Fruit fly (Drosophila melanogaster) whole organism, embryonic: ENCODE data around the gene CG13947.

Experiments used
- Atf-2 ChIP-seq: fragments of 200-800 bp; sonication (Bioruptor generic); optimal IDR thresholded peaks from 2 replicates; lab custom pipeline; 2016; ENCODE audit warnings: missing biosample characterization, missing genetic modification characterization
- Atf6 ChIP-seq: fragments of 200-800 bp; sonication (Bioruptor generic); IDR thresholded peaks from 2 replicates; pipeline ENCODE4 v1.3.6; 2022; ENCODE audit warnings: missing biosample characterization, missing genetic modification characterization
- B-H2 ChIP-seq: fragments of 200-800 bp; sonication (Bioruptor generic); optimal IDR thresholded peaks from 2 replicates; lab custom pipeline; 2018; ENCODE audit warnings: missing biosample characterization, mild to moderate bottlenecking, missing genetic modification characterization
- CG12659 ChIP-seq: fragments of 200-800 bp; sonication (Bioruptor generic); optimal IDR thresholded peaks from 3 replicates; lab custom pipeline; 2017; ENCODE audit warnings: mild to moderate bottlenecking, missing biosample characterization, missing genetic modification reagents, missing genetic modification characterization
- CG14667 ChIP-seq: fragments of 200-800 bp; sonication (Bioruptor generic); IDR thresholded peaks from 2 replicates; pipeline ENCODE4 v1.3.6; 2022; ENCODE audit warnings: missing biosample characterization, missing genetic modification characterization
- CG15269 ChIP-seq: fragments of 200-800 bp; sonication (Bioruptor generic); optimal IDR thresholded peaks from 2 replicates; lab custom pipeline; 2018; ENCODE audit warnings: missing biosample characterization, mild to moderate bottlenecking, missing genetic modification characterization, moderate library complexity
- CG1792 ChIP-seq: fragments of 200-800 bp; sonication (Bioruptor generic); optimal IDR thresholded peaks from 2 replicates; lab custom pipeline; 2016; ENCODE audit warnings: missing biosample characterization, missing genetic modification characterization
- CG18262 ChIP-seq: fragments of 200-800 bp; optimal IDR thresholded peaks from 3 replicates; lab custom pipeline; 2019; ENCODE audit warnings: missing biosample characterization, mild to moderate bottlenecking, missing genetic modification characterization, moderate library complexity
- CG2202 ChIP-seq: fragments of 200-800 bp; sonication (Bioruptor generic); optimal IDR thresholded peaks from 2 replicates; lab custom pipeline; 2018; ENCODE audit warnings: missing biosample characterization, mild to moderate bottlenecking, missing genetic modification characterization
- CG30020 ChIP-seq: fragments of 200-800 bp; optimal IDR thresholded peaks from 2 replicates; lab custom pipeline; 2019; ENCODE audit warnings: missing biosample characterization, mild to moderate bottlenecking, missing genetic modification characterization, moderate library complexity
- CG3065 ChIP-seq: fragments of 200-800 bp; sonication (Bioruptor generic); optimal IDR thresholded peaks from 2 replicates; lab custom pipeline; 2016; ENCODE audit warnings: missing biosample characterization, missing genetic modification characterization
- CG31224 ChIP-seq: fragments of 200-800 bp; sonication (Bioruptor generic); IDR thresholded peaks from 2 replicates; pipeline ENCODE4 v1.3.6; 2022; ENCODE audit warnings: missing biosample characterization, missing genetic modification characterization
- CG32532 ChIP-seq: fragments of 200-800 bp; sonication (Bioruptor generic); IDR thresholded peaks from 2 replicates; pipeline ENCODE4 v1.3.6; 2022; ENCODE audit warnings: missing biosample characterization, missing genetic modification characterization
- CG8281 ChIP-seq: fragments of 200-800 bp; sonication (Bioruptor generic); optimal IDR thresholded peaks from 2 replicates; lab custom pipeline; 2018; ENCODE audit warnings: missing biosample characterization, mild to moderate bottlenecking, missing genetic modification characterization, moderate library complexity
- CG9437 ChIP-seq: fragments of 200-800 bp; sonication (Bioruptor generic); optimal IDR thresholded peaks from 2 replicates; lab custom pipeline; 2018; ENCODE audit warnings: missing biosample characterization, mild to moderate bottlenecking, missing genetic modification characterization
- CG9932 ChIP-seq: fragments of 200-800 bp; sonication (Bioruptor generic); IDR thresholded peaks from 2 replicates; pipeline ENCODE4 v1.3.6; 2022; ENCODE audit warnings: missing biosample characterization, missing genetic modification characterization
- Doc2 ChIP-seq: fragments of 200-800 bp; sonication (Bioruptor generic); IDR thresholded peaks from 2 replicates; pipeline ENCODE4 v1.3.6; 2022; ENCODE audit warnings: missing biosample characterization, missing genetic modification characterization
- Dref ChIP-seq: fragments of 200-800 bp; sonication (Bioruptor generic); IDR thresholded peaks from 2 replicates; pipeline ENCODE4 v1.3.6; 2022; ENCODE audit warnings: missing biosample characterization, missing genetic modification characterization
- Drgx ChIP-seq: fragments of 200-800 bp; sonication (Bioruptor generic); IDR thresholded peaks from 2 replicates; pipeline ENCODE4 v1.3.6; 2022; ENCODE audit warnings: missing biosample characterization, missing genetic modification characterization
- E2f2 ChIP-seq: fragments of 200-800 bp; sonication (Bioruptor generic); IDR thresholded peaks from 2 replicates; pipeline ENCODE4 v1.3.6; 2022; ENCODE audit warnings: missing biosample characterization, missing genetic modification characterization
- Ets65A ChIP-seq: fragments of 200-800 bp; sonication (Bioruptor generic); peaks from one replicate; lab custom pipeline; 2016; ENCODE audit warnings: missing biosample characterization, missing genetic modification characterization
- Gug ChIP-seq: fragments of 200-800 bp; sonication (Bioruptor generic); IDR thresholded peaks from 4 replicates; pipeline ENCODE4 v1.3.6; 2022; ENCODE audit warnings: missing biosample characterization, missing genetic modification characterization
- HLH54F ChIP-seq: fragments of 200-800 bp; sonication (Bioruptor generic); optimal IDR thresholded peaks from 3 replicates; lab custom pipeline; 2016; ENCODE audit warnings: missing biosample characterization, missing genetic modification characterization
- Hr78 ChIP-seq, 2 experiments: fragments of 200-800 bp in 1 of 2; fragments of >200 bp in 1 of 2; sonication (Bioruptor generic) in 1 of 2; optimal IDR thresholded peaks; 2 replicates each; lab custom pipeline; 2017 to 2019; ENCODE audit warnings: missing biosample characterization in 2 of 2, missing genetic modification characterization in 2 of 2, mild to moderate bottlenecking in 1 of 2, moderate library complexity in 1 of 2
- Jarid2 ChIP-seq: fragments of 200-800 bp; sonication (Bioruptor generic); optimal IDR thresholded peaks from 3 replicates; lab custom pipeline; 2017; ENCODE audit warnings: mild to moderate bottlenecking, missing biosample characterization, missing genetic modification reagents, missing genetic modification characterization
- Med ChIP-seq: fragments of 200-800 bp; sonication (Bioruptor generic); peaks from one replicate; lab custom pipeline; 2016; ENCODE audit warnings: missing biosample characterization, missing genetic modification characterization, mild to moderate bottlenecking, inconsistent platforms, moderate library complexity
- Meics ChIP-seq: fragments of 200-800 bp; sonication (Bioruptor generic); optimal IDR thresholded peaks from 2 replicates; lab custom pipeline; 2017; ENCODE audit warnings: missing biosample characterization, mild to moderate bottlenecking, missing genetic modification characterization
- Pdp1 ChIP-seq, 2 experiments: fragments of 200-800 bp; sonication (Bioruptor generic); optimal IDR thresholded peaks; 3 replicates each; lab custom pipeline; 2016; ENCODE audit warnings: missing biosample characterization in 2 of 2, missing genetic modification characterization in 2 of 2, mild to moderate bottlenecking in 1 of 2, moderate library complexity in 1 of 2
- Spps ChIP-seq: fragments of 200-800 bp; sonication (Bioruptor generic); optimal IDR thresholded peaks from 2 replicates; lab custom pipeline; 2018; ENCODE audit warnings: missing biosample characterization, mild to moderate bottlenecking, missing genetic modification characterization
- ab ChIP-seq: fragments of 200-800 bp; sonication (Bioruptor generic); optimal IDR thresholded peaks from 2 replicates; lab custom pipeline; 2016; ENCODE audit warnings: missing biosample characterization, missing genetic modification characterization
- bcd ChIP-seq: fragments of 200-800 bp; sonication (Bioruptor generic); optimal IDR thresholded peaks from 2 replicates; lab custom pipeline; 2017; ENCODE audit warnings: missing biosample characterization, mild to moderate bottlenecking, missing genetic modification characterization
- cas ChIP-seq: fragments of 200-800 bp; sonication (Bioruptor generic); IDR thresholded peaks from 2 replicates; pipeline ENCODE4 v1.3.6; 2022; ENCODE audit warnings: missing biosample characterization, missing genetic modification characterization
- cg ChIP-seq: fragments of 200-800 bp; sonication (Bioruptor generic); optimal IDR thresholded peaks from 3 replicates; lab custom pipeline; 2019; ENCODE audit warnings: missing biosample characterization, mild to moderate bottlenecking, missing genetic modification characterization, moderate library complexity
- disco-r ChIP-seq: fragments of 200-800 bp; sonication (Bioruptor generic); optimal IDR thresholded peaks from 2 replicates; lab custom pipeline; 2016; ENCODE audit warnings: missing biosample characterization, missing genetic modification characterization
- gcm ChIP-seq: fragments of 200-800 bp; sonication (Bioruptor generic); optimal IDR thresholded peaks from 2 replicates; lab custom pipeline; 2019; ENCODE audit warnings: missing biosample characterization, mild to moderate bottlenecking, missing genetic modification characterization, moderate library complexity
- grau ChIP-seq: fragments of 200-800 bp; optimal IDR thresholded peaks from 3 replicates; lab custom pipeline; 2019; ENCODE audit warnings: missing biosample characterization, mild to moderate bottlenecking, missing genetic modification characterization, moderate library complexity
- gro ChIP-seq: fragments of 200-800 bp; sonication (Bioruptor generic); optimal IDR thresholded peaks from 2 replicates; lab custom pipeline; 2016; ENCODE audit warnings: missing biosample characterization, missing genetic modification characterization
- hbn ChIP-seq: fragments of 200-800 bp; sonication (Bioruptor generic); IDR thresholded peaks from 2 replicates; pipeline ENCODE4 v1.3.6; 2022; ENCODE audit warnings: missing biosample characterization, missing genetic modification characterization; ENCODE audit not compliant: partially characterized antibody
- hkb ChIP-seq, 2 experiments: fragments of 200-800 bp in 1 of 2; fragments of >200 bp in 1 of 2; sonication (Bioruptor generic) in 1 of 2; IDR thresholded peaks in 1 of 2; optimal IDR thresholded peaks in 1 of 2; 2 replicates each; pipeline versions ENCODE4 v1.3.6 to Lab custom; 2017 to 2022; ENCODE audit warnings: missing biosample characterization in 1 of 2, missing genetic modification characterization in 1 of 2
- jumu ChIP-seq: fragments of 200-800 bp; sonication (Bioruptor generic); optimal IDR thresholded peaks from 3 replicates; lab custom pipeline; 2016; ENCODE audit warnings: missing biosample characterization, missing genetic modification characterization
- onecut ChIP-seq: fragments of 200-800 bp; sonication (Bioruptor generic); IDR thresholded peaks from 2 replicates; pipeline ENCODE4 v1.3.6; 2022; ENCODE audit warnings: missing biosample characterization, missing genetic modification characterization
- phol ChIP-seq: fragments of 200-800 bp; sonication (Bioruptor generic); optimal IDR thresholded peaks from 3 replicates; lab custom pipeline; 2018; ENCODE audit warnings: missing biosample characterization, mild to moderate bottlenecking, missing genetic modification characterization, moderate library complexity
- pnt ChIP-seq: fragments of 200-800 bp; sonication (Bioruptor generic); optimal IDR thresholded peaks from 3 replicates; lab custom pipeline; 2016; ENCODE audit warnings: missing biosample characterization, missing genetic modification characterization
- prd ChIP-seq, 3 experiments: fragments of >200 bp in 2 of 3; fragments of 200-800 bp in 1 of 3; sonication (Bioruptor generic) in 1 of 3; optimal IDR thresholded peaks in 2 of 3; IDR thresholded peaks in 1 of 3; 2 replicates in 2 of 3; 3 replicates in 1 of 3; pipeline versions ENCODE4 v1.3.6 to Lab custom; 2017 to 2022; ENCODE audit warnings: missing biosample characterization in 1 of 3, missing genetic modification characterization in 1 of 3
- psq ChIP-seq: fragments of 200-800 bp; sonication (Bioruptor generic); optimal IDR thresholded peaks from 2 replicates; lab custom pipeline; 2017; ENCODE audit warnings: missing biosample characterization, missing genetic modification characterization
- salm ChIP-seq: fragments of 200-800 bp; sonication (Bioruptor generic); optimal IDR thresholded peaks from 2 replicates; lab custom pipeline; 2018; ENCODE audit warnings: missing biosample characterization, mild to moderate bottlenecking, missing genetic modification characterization
- sim ChIP-seq: fragments of 200-800 bp; sonication (Bioruptor generic); IDR thresholded peaks from 2 replicates; pipeline ENCODE4 v1.3.6; 2022; ENCODE audit warnings: missing biosample characterization, missing genetic modification characterization
- vfl ChIP-seq: fragments of 200-800 bp; sonication (Bioruptor generic); optimal IDR thresholded peaks from 2 replicates; lab custom pipeline; 2016; ENCODE audit warnings: missing biosample characterization, missing genetic modification characterization
- wek ChIP-seq: fragments of 200-800 bp; sonication (Bioruptor generic); optimal IDR thresholded peaks from 3 replicates; lab custom pipeline; 2018; ENCODE audit warnings: missing biosample characterization, mild to moderate bottlenecking, missing genetic modification characterization, moderate library complexity

CG13947 gene

dm6 chr2L:825768-826263 lies 46.8 kb downstream of the CG13947 start, which contains the start of the genes CG3862 and dock (continued):
- TF ChIP-seq disco-r (GFP tag; lab: Kevin White, UChicago), result no peak
- peak; percentile 77 for TF ChIP-seq E2f2 (GFP tag; lab: Robert Waterston, UW)
- no peak for TF ChIP-seq CG8281 (tag; lab: Kevin White, UChicago)
- peak; percentile 26 for TF ChIP-seq CG1792 (GFP tag; lab: Kevin White, UChicago)
- peak; percentile 56 for TF ChIP-seq HLH54F
- peak in 1 of 2 experiments; percentile 20 for TF ChIP-seq Hr78 (GFP tag; optimal IDR thresholded peaks at IDR 0.05; lab: Kevin White, UChicago)
- peak; percentile 88 for TF ChIP-seq CG12659 (GFP tag; lab: Kevin White, UChicago)
- peak; percentile 97 for TF ChIP-seq Med
- peak; percentile 50 for TF ChIP-seq Meics (GFP tag; lab: Kevin White, UChicago)
- TF ChIP-seq cas, result peak; percentile 62; the same call in 1 of the 2 replicates
- TF ChIP-seq Pdp1 (GFP tag; optimal IDR thresholded peaks at IDR 0.05; lab: Kevin White, UChicago), result peak; percentile 52 to 86
- peak; percentile 31 for TF ChIP-seq CG3065
- TF ChIP-seq grau (tag; lab: Kevin White, UChicago), result peak; percentile 36
- TF ChIP-seq B-H2, result peak; percentile 50
- peak; percentile 1 for TF ChIP-seq wek (GFP tag; lab: Kevin White, UChicago)
- no peak for TF ChIP-seq sim (GFP tag; lab: Robert Waterston, UW)
- TF ChIP-seq CG14667, result no peak
- peak; percentile 100 for TF ChIP-seq Dref (GFP tag; lab: Robert Waterston, UW)
- 0 out of 2 replicates have a peak, but pooled peaks have one; percentile 25 for TF ChIP-seq Atf6
- peak; percentile 89 for TF ChIP-seq Jarid2 (GFP tag; lab: Kevin White, UChicago)
- TF ChIP-seq ab (GFP tag; lab: Kevin White, UChicago), result no peak
- peak; percentile 12 for TF ChIP-seq CG9437
- peak; percentile 30; the same call in 1 of the 2 replicates for TF ChIP-seq CG31224 (GFP tag; lab: Robert Waterston, UW)
- TF ChIP-seq salm (tag; lab: Kevin White, UChicago), result no peak
- peak; percentile 12 for TF ChIP-seq CG18262 (tag; lab: Kevin White, UChicago)
- no peak for TF ChIP-seq prd (optimal IDR thresholded peaks at IDR 0.05; lab: Kevin White, UChicago)
- TF ChIP-seq prd (GFP tag; IDR thresholded peaks at IDR 0.05; lab: Robert Waterston, UW), result peak; percentile 54
- TF ChIP-seq hbn (GFP tag; lab: Robert Waterston, UW), result peak; percentile 90
- peak; percentile 83 for TF ChIP-seq Ets65A
- peak; percentile 86 for TF ChIP-seq CG9932 (GFP tag; lab: Robert Waterston, UW)
- TF ChIP-seq CG2202, result peak; percentile 38
- peak; percentile 95 for TF ChIP-seq cg (GFP tag; lab: Kevin White, UChicago)
- TF ChIP-seq psq, result peak; percentile 25
- peak; percentile 15 for TF ChIP-seq Spps (tag; lab: Kevin White, UChicago)
- peak; percentile 49 for TF ChIP-seq bcd (GFP tag; lab: Kevin White, UChicago)
- no peak for TF ChIP-seq hkb (optimal IDR thresholded peaks at IDR 0.05; lab: Kevin White, UChicago)
- TF ChIP-seq hkb (GFP tag; IDR thresholded peaks at IDR 0.05; lab: Robert Waterston, UW), result peak; percentile 36; the same call in 1 of the 2 replicates
- no peak for TF ChIP-seq Doc2 (GFP tag; lab: Robert Waterston, UW)
- TF ChIP-seq Gug (GFP tag; lab: Robert Waterston, UW), result peak; percentile 11; the same call in 1 of the 4 replicates
- TF ChIP-seq pnt (GFP tag; lab: Kevin White, UChicago), result peak; percentile 39
- TF ChIP-seq CG15269 (tag; lab: Kevin White, UChicago), result peak; percentile 39
- peak; percentile 64 for TF ChIP-seq jumu (GFP tag; lab: Kevin White, UChicago)
- TF ChIP-seq Atf-2 (GFP tag; lab: Kevin White, UChicago), result peak; percentile 10
- TF ChIP-seq gro, result peak; percentile 77
- TF ChIP-seq CG32532 (GFP tag; lab: Robert Waterston, UW), result peak; percentile 58
- peak; percentile 16 for TF ChIP-seq CG30020
- TF ChIP-seq onecut (GFP tag; lab: Robert Waterston, UW), result peak; percentile 44
- peak; percentile 39 for TF ChIP-seq gcm (GFP tag; lab: Kevin White, UChicago)
- TF ChIP-seq phol, result peak; percentile 42
- peak; percentile 52 for TF ChIP-seq vfl (GFP tag; lab: Kevin White, UChicago)
- no peak for TF ChIP-seq Drgx (GFP tag; lab: Robert Waterston, UW)
